Fruit fly (Drosophila melanogaster) whole organism: ENCODE results near the gene CG32507.

Experiments used
- CG8478 ChIP-seq: fragments of >200 bp; optimal IDR thresholded peaks from 2 replicates; lab custom pipeline; 2018; ENCODE audit warnings: inconsistent platforms
- Dll ChIP-seq: fragments of >200 bp; optimal IDR thresholded peaks from 2 replicates; lab custom pipeline; 2017
- EcR ChIP-seq, 2 experiments: fragments of >200 bp; optimal IDR thresholded peaks; 2 replicates each; lab custom pipeline; 2017; ENCODE audit warnings: missing biosample characterization in 2 of 2, missing genetic modification characterization in 2 of 2, missing genetic modification reagents in 2 of 2
- pan ChIP-seq: fragments of >200 bp; optimal IDR thresholded peaks from 2 replicates; lab custom pipeline; 2017
- usp ChIP-seq: fragments of >200 bp; optimal IDR thresholded peaks from 2 replicates; lab custom pipeline; 2017; ENCODE audit warnings: missing biosample characterization, missing genetic modification characterization, mixed read lengths

Gene CG32507

DNA sequence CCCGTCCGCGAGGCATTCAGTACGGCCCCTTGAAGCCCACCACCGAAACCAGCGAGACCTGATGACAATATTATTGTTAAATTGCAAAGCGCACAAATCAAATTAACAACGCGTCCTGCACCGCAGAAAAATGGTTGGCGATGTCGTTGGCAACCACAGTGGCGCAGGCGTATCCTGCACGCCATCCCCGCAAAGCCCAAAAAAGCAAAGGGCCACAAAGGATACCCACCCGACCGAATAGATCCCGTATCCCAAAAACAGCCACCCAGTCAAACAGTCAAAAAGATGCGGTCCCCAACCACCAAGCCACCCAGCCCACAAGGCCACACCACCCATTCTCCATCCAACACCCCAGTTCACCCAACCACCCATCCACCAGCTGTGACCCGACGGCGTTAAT lies 49.5 kb downstream of the CG32507 start:
- TF ChIP-seq EcR (GFP tag; optimal IDR thresholded peaks at IDR 0.05; lab: Kevin White, UChicago) = no peak
- no peak for TF ChIP-seq pan (lab: Kevin White, UChicago)
- no peak for TF ChIP-seq usp
- TF ChIP-seq CG8478 (lab: Kevin White, UChicago) = no peak
- no peak for TF ChIP-seq Dll
